Worm (Caenorhabditis elegans) whole organism, L1 larva: ENCODE results near the gene C02F4.5.

Experiments
- aly-2 ChIP-seq: fragments of 150-350 bp; optimal IDR thresholded peaks from 2 replicates; lab custom pipeline; 2014; ENCODE audit warnings: missing biosample characterization, missing genetic modification characterization
- ama-1 ChIP-seq: fragments of 150-350 bp; optimal IDR thresholded peaks from 2 replicates; lab custom pipeline; 2014
- fkh-10 ChIP-seq: sonication (generic microtip); optimal IDR thresholded peaks from 2 replicates; lab custom pipeline; 2017; ENCODE audit warnings: missing biosample characterization, missing genetic modification reagents, missing genetic modification characterization
- fos-1 ChIP-seq: fragments of 150-350 bp; optimal IDR thresholded peaks from 2 replicates; lab custom pipeline; 2014; ENCODE audit warnings: missing biosample characterization, missing genetic modification characterization
- lin-39 ChIP-seq: fragments of 150-350 bp; optimal IDR thresholded peaks from 2 replicates; lab custom pipeline; 2014; ENCODE audit warnings: missing biosample characterization, missing genetic modification reagents, missing genetic modification characterization
- lsy-2 ChIP-seq, 2 experiments: fragments of 150-350 bp; optimal IDR thresholded peaks; 2 replicates each; lab custom pipeline; 2014; ENCODE audit warnings: missing biosample characterization in 2 of 2, missing genetic modification characterization in 2 of 2
- mdl-1 ChIP-seq, 2 experiments: fragments of 150-350 bp; optimal IDR thresholded peaks; 2 replicates each; lab custom pipeline; 2014 to 2017; ENCODE audit warnings: missing biosample characterization in 2 of 2, missing genetic modification characterization in 2 of 2, inconsistent platforms in 1 of 2
- nhr-11 ChIP-seq: fragments of 150-350 bp; optimal IDR thresholded peaks from 2 replicates; lab custom pipeline; 2014; ENCODE audit warnings: missing biosample characterization, missing genetic modification characterization
- nhr-12 ChIP-seq: sonication (generic microtip); optimal IDR thresholded peaks from 2 replicates; lab custom pipeline; 2017; ENCODE audit warnings: missing biosample characterization, missing genetic modification characterization
- nhr-20 ChIP-seq: sonication (generic microtip); optimal IDR thresholded peaks from 2 replicates; lab custom pipeline; 2016; ENCODE audit warnings: mild to moderate bottlenecking, missing genetic modification characterization, missing compliant biosample characterization
- nhr-76 ChIP-seq: sonication (generic microtip); optimal IDR thresholded peaks from 2 replicates; lab custom pipeline; 2017; ENCODE audit warnings: missing biosample characterization, missing genetic modification characterization
- rnt-1 ChIP-seq: sonication (generic microtip); optimal IDR thresholded peaks from 2 replicates; lab custom pipeline; 2016; ENCODE audit warnings: mild to moderate bottlenecking, missing genetic modification characterization, moderate library complexity, missing compliant biosample characterization
- unc-62 ChIP-seq: fragments of 150-350 bp; optimal IDR thresholded peaks from 2 replicates; lab custom pipeline; 2014; ENCODE audit warnings: missing biosample characterization, missing genetic modification reagents, missing genetic modification characterization
- ztf-11 ChIP-seq, 2 experiments: sonication (generic microtip); optimal IDR thresholded peaks; 2 replicates each; lab custom pipeline; 2016 to 2017; ENCODE audit warnings: missing genetic modification characterization in 2 of 2, missing biosample characterization in 1 of 2, missing compliant biosample characterization in 1 of 2

- TF ChIP-seq nhr-11 (tag; lab: Kevin White, UChicago), result no peak
- no peak for TF ChIP-seq fos-1 (tag; lab: Kevin White, UChicago)
- TF ChIP-seq nhr-76 (tag; lab: Kevin White, UChicago), result no peak
- peak; percentile 13 for TF ChIP-seq fkh-10 (GFP tag; lab: Kevin White, UChicago)
- TF ChIP-seq aly-2 (tag; lab: Kevin White, UChicago), result no peak
- TF ChIP-seq unc-62 (GFP tag; lab: Kevin White, UChicago), result no peak
- no peak for TF ChIP-seq nhr-12 (tag; lab: Kevin White, UChicago)
- no peak for TF ChIP-seq ztf-11 (tag; optimal IDR thresholded peaks at IDR 0.05; lab: Kevin White, UChicago)
- TF ChIP-seq ama-1 (lab: Kevin White, UChicago), result no peak
- TF ChIP-seq lin-39 (tag; lab: Kevin White, UChicago), result no peak
- TF ChIP-seq nhr-20 (tag; lab: Kevin White, UChicago), result no peak
- TF ChIP-seq mdl-1 (tag; optimal IDR thresholded peaks at IDR 0.05; lab: Kevin White, UChicago), result no peak
- no peak for TF ChIP-seq lsy-2 (tag; optimal IDR thresholded peaks at IDR 0.05; lab: Kevin White, UChicago)
- no peak for TF ChIP-seq rnt-1 (tag; lab: Kevin White, UChicago)
Measured at ce11 chrIV:10500481-10500880, 23.5 kb downstream of the C02F4.5 start.
